Fruit fly (Drosophila melanogaster) whole organism, wandering third instar larva: ENCODE results near the gene CG4213.

Experiments
- CrebA ChIP-seq: fragments of 200-800 bp; sonication (Bioruptor generic); optimal IDR thresholded peaks from 2 replicates; lab custom pipeline; 2016; ENCODE audit warnings: missing biosample characterization, mild to moderate bottlenecking, missing genetic modification characterization, borderline replicate concordance
- Dif ChIP-seq: fragments of 200-275, 200-300 bp; sonication (Bioruptor generic); optimal IDR thresholded peaks from 2 replicates; lab custom pipeline; 2018; ENCODE audit warnings: missing biosample characterization, missing genetic modification characterization; ENCODE audit not compliant: partially characterized antibody
- psq ChIP-seq: fragments of 200-800 bp; sonication (Bioruptor generic); optimal IDR thresholded peaks from 3 replicates; lab custom pipeline; 2017; ENCODE audit warnings: missing biosample characterization, mild to moderate bottlenecking, missing genetic modification characterization, moderate library complexity

dm6 chr2L:429680-430484 is 27.9 kb upstream of the CG4213 start:
- peak; percentile 24 for TF ChIP-seq CrebA (GFP tag; lab: Kevin White, UChicago)
- TF ChIP-seq psq = peak; percentile 97
- TF ChIP-seq Dif (GFP tag; lab: Kevin White, UChicago) = no peak
